Worm (Caenorhabditis elegans): ENCODE results near the gene F55C5.10.

- TF ChIP-seq med-1 (GFP tag; optimal IDR thresholded peaks at IDR 0.05; ENCODE audit: insufficient read depth) (no peak), cog-1 (tag; optimal IDR thresholded peaks at IDR 0.05) (no peak), T22C8.4 (GFP tag; IDR thresholded peaks at IDR 0.05) (no peak), flt-1 (GFP tag; IDR thresholded peaks at IDR 0.05) (no peak), ref-1 (GFP tag; conservative IDR thresholded peaks at IDR 0.05) (no peak), ztf-29 (GFP tag; IDR thresholded peaks at IDR 0.05) (no peak), tab-1 (GFP tag; IDR thresholded peaks at IDR 0.05) (no peak)
Observed at ce11 chrV:12307011-12307540, 23.8 kb downstream of the F55C5.10 start, which contains the start of gene srg-45.

All from whole organism, midembryonic.